Worm (Caenorhabditis elegans): ENCODE measurements around the gene K07F5.8.

ce11 chrIV:9864778-9865177 lies 15.3 kb upstream of the K07F5.8 start, which contains the start of the genes K07F5.15 and K07F5.22:
- TF ChIP-seq tab-1 (GFP tag; IDR thresholded peaks at IDR 0.05) (no peak), cog-1 (tag; optimal IDR thresholded peaks at IDR 0.05) (no peak), ztf-23 (GFP tag; IDR thresholded peaks at IDR 0.05) (no peak), med-1 (GFP tag; optimal IDR thresholded peaks at IDR 0.05; ENCODE audit: insufficient read depth) (no peak), flt-1 (GFP tag; IDR thresholded peaks at IDR 0.05) (no peak)
